Fruit fly (Drosophila melanogaster) whole organism, wandering third instar larva: ENCODE data around the gene CG16812.

Experiments used
- Abd-B ChIP-seq: fragments of >200 bp; optimal IDR thresholded peaks from 2 replicates; lab custom pipeline; 2017; ENCODE audit warnings: missing biosample characterization, missing genetic modification characterization
- CG9705 ChIP-seq: fragments of 200-800 bp; sonication (Bioruptor generic); optimal IDR thresholded peaks from 2 replicates; lab custom pipeline; 2018; ENCODE audit warnings: missing biosample characterization, mild to moderate bottlenecking, missing genetic modification characterization
- CrebA ChIP-seq: fragments of 200-800 bp; sonication (Bioruptor generic); optimal IDR thresholded peaks from 2 replicates; lab custom pipeline; 2016; ENCODE audit warnings: missing biosample characterization, mild to moderate bottlenecking, missing genetic modification characterization, borderline replicate concordance
- Dif ChIP-seq: fragments of 200-275, 200-300 bp; sonication (Bioruptor generic); optimal IDR thresholded peaks from 2 replicates; lab custom pipeline; 2018; ENCODE audit warnings: missing biosample characterization, missing genetic modification characterization; ENCODE audit not compliant: partially characterized antibody
- GATAd ChIP-seq: sonication (Bioruptor generic); optimal IDR thresholded peaks from 2 replicates; lab custom pipeline; 2016; ENCODE audit warnings: missing biosample characterization, missing genetic modification characterization
- HLH106 ChIP-seq: fragments of 200-800 bp; optimal IDR thresholded peaks from 3 replicates; lab custom pipeline; 2019; ENCODE audit warnings: missing biosample characterization, mild to moderate bottlenecking, missing genetic modification characterization, moderate library complexity
- Hr78 ChIP-seq: fragments of >200 bp; optimal IDR thresholded peaks from 2 replicates; lab custom pipeline; 2017; ENCODE audit warnings: missing biosample characterization, missing genetic modification characterization
- Hr83 ChIP-seq: fragments of 200-300 bp; sonication (Bioruptor generic); optimal IDR thresholded peaks from 2 replicates; lab custom pipeline; 2016; ENCODE audit warnings: missing biosample characterization, mild to moderate bottlenecking, missing genetic modification characterization, moderate library complexity; ENCODE audit not compliant: poor library complexity, severe bottlenecking
- Jra ChIP-seq: sonication (Bioruptor generic); optimal IDR thresholded peaks from 2 replicates; lab custom pipeline; 2016; ENCODE audit warnings: missing biosample characterization, missing genetic modification characterization
- Mio ChIP-seq: sonication (Bioruptor generic); optimal IDR thresholded peaks from 2 replicates; lab custom pipeline; 2016; ENCODE audit warnings: missing biosample characterization, missing genetic modification characterization
- OdsH ChIP-seq: fragments of 200-800 bp; sonication (Bioruptor generic); optimal IDR thresholded peaks from 2 replicates; lab custom pipeline; 2016; ENCODE audit warnings: missing biosample characterization, mild to moderate bottlenecking, missing genetic modification characterization
- Rel ChIP-seq, 2 experiments: fragments of 200-800 bp; sonication (Bioruptor generic) in 1 of 2; optimal IDR thresholded peaks; 2 replicates in 1 of 2; 3 replicates in 1 of 2; lab custom pipeline; 2016 to 2019; ENCODE audit warnings: mild to moderate bottlenecking in 2 of 2, missing biosample characterization in 2 of 2, missing genetic modification characterization in 2 of 2, moderate library complexity in 1 of 2
- br ChIP-seq: fragments of 200-800 bp; sonication (Bioruptor generic); optimal IDR thresholded peaks from 2 replicates; lab custom pipeline; 2016; ENCODE audit warnings: missing biosample characterization, missing genetic modification characterization
- brk ChIP-seq: fragments of 200-800 bp; sonication (Bioruptor generic); optimal IDR thresholded peaks from 2 replicates; lab custom pipeline; 2016; ENCODE audit warnings: missing biosample characterization, mild to moderate bottlenecking, missing genetic modification characterization
- dl ChIP-seq, 2 experiments: fragments of 175-275, 200-275 bp in 1 of 2; fragments of 200-275 bp in 1 of 2; sonication (Bioruptor generic); optimal IDR thresholded peaks; lab custom pipeline; 2018; ENCODE audit warnings: mild to moderate bottlenecking in 2 of 2, missing biosample characterization in 2 of 2, missing genetic modification characterization in 2 of 2, moderate library complexity in 2 of 2; ENCODE audit not compliant: partially characterized antibody in 2 of 2, insufficient read depth in 1 of 2
- dmrt93B ChIP-seq: fragments of 200-800 bp; sonication (Bioruptor generic); optimal IDR thresholded peaks from 2 replicates; lab custom pipeline; 2018; ENCODE audit warnings: missing biosample characterization, mild to moderate bottlenecking, missing genetic modification characterization
- dsf ChIP-seq: sonication (Bioruptor generic); optimal IDR thresholded peaks from 2 replicates; lab custom pipeline; 2016; ENCODE audit warnings: missing biosample characterization, missing genetic modification characterization, borderline replicate concordance
- ey ChIP-seq: fragments of 200-800 bp; sonication (Bioruptor generic); optimal IDR thresholded peaks from 2 replicates; lab custom pipeline; 2016; ENCODE audit warnings: missing biosample characterization, missing genetic modification characterization
- foxo ChIP-seq, 2 experiments: fragments of 200-800 bp; sonication (Bioruptor generic); optimal IDR thresholded peaks; 2 replicates in 1 of 2; 3 replicates in 1 of 2; lab custom pipeline; 2016 to 2017; ENCODE audit warnings: missing biosample characterization in 2 of 2, missing genetic modification characterization in 2 of 2
- h ChIP-seq: fragments of 200-800 bp; sonication (Bioruptor generic); optimal IDR thresholded peaks from 3 replicates; lab custom pipeline; 2016; ENCODE audit warnings: missing biosample characterization, mild to moderate bottlenecking, missing genetic modification characterization
- jim ChIP-seq: fragments of 175-275, 200-325 bp; sonication (Bioruptor generic); optimal IDR thresholded peaks from 2 replicates; lab custom pipeline; 2016; ENCODE audit warnings: missing biosample characterization, mild to moderate bottlenecking, missing genetic modification characterization
- pan ChIP-seq: fragments of >200 bp; optimal IDR thresholded peaks from 2 replicates; lab custom pipeline; 2017
- psq ChIP-seq: fragments of 200-800 bp; sonication (Bioruptor generic); optimal IDR thresholded peaks from 3 replicates; lab custom pipeline; 2017; ENCODE audit warnings: missing biosample characterization, mild to moderate bottlenecking, missing genetic modification characterization, moderate library complexity
- rgr ChIP-seq: fragments of 200-800 bp; sonication (Bioruptor generic); optimal IDR thresholded peaks from 3 replicates; lab custom pipeline; 2016; ENCODE audit warnings: missing biosample characterization, mild to moderate bottlenecking, missing genetic modification characterization
- sage ChIP-seq: fragments of 200-800 bp; sonication (Bioruptor generic); optimal IDR thresholded peaks from 2 replicates; lab custom pipeline; 2016; ENCODE audit warnings: missing biosample characterization, mild to moderate bottlenecking, missing genetic modification characterization
- sv ChIP-seq: fragments of 200-800 bp; sonication (Bioruptor generic); optimal IDR thresholded peaks from 3 replicates; lab custom pipeline; 2016; ENCODE audit warnings: missing biosample characterization, missing genetic modification characterization
- tai ChIP-seq: sonication (Bioruptor generic); optimal IDR thresholded peaks from 2 replicates; lab custom pipeline; 2016; ENCODE audit warnings: missing biosample characterization, missing genetic modification characterization
- usp ChIP-seq: fragments of >200 bp; optimal IDR thresholded peaks from 2 replicates; lab custom pipeline; 2017; ENCODE audit warnings: missing biosample characterization, missing genetic modification characterization

Gene CG16812

dm6 chr2L:13191052-13191678 lies 31.2 kb upstream of the CG16812 start:
- TF ChIP-seq usp (GFP tag; lab: Kevin White, UChicago) (no peak), foxo (GFP tag; optimal IDR thresholded peaks at IDR 0.05; lab: Kevin White, UChicago) (no peak), Mio (no peak), CG9705 (GFP tag; lab: Kevin White, UChicago) (no peak), GATAd (no peak), Hr78 (GFP tag; lab: Kevin White, UChicago) (no peak), brk (GFP tag; lab: Kevin White, UChicago) (no peak), br (GFP tag; lab: Kevin White, UChicago) (no peak), OdsH (GFP tag; lab: Kevin White, UChicago) (no peak), sv (no peak), tai (GFP tag; lab: Kevin White, UChicago) (no peak), dmrt93B (GFP tag; lab: Kevin White, UChicago) (no peak), jim (GFP tag; lab: Kevin White, UChicago) (no peak), rgr (GFP tag; lab: Kevin White, UChicago) (no peak), CrebA (GFP tag; lab: Kevin White, UChicago) (no peak), Jra (GFP tag; lab: Kevin White, UChicago) (no peak), dl (GFP tag; optimal IDR thresholded peaks at IDR 0.05; lab: Kevin White, UChicago; ENCODE audit: insufficient read depth in 1 of 2, partially characterized antibody in 2 of 2) (no peak), Hr83 (GFP tag; lab: Kevin White, UChicago) (no peak)

- TF ChIP-seq Rel (GFP tag; optimal IDR thresholded peaks at IDR 0.05; lab: Kevin White, UChicago) (no peak), Rel (tag; optimal IDR thresholded peaks at IDR 0.05; lab: Kevin White, UChicago) (peak; percentile 72), GATAd (peak; percentile 41), HLH106 (no peak), Abd-B (GFP tag; lab: Kevin White, UChicago) (no peak), CG9705 (GFP tag; lab: Kevin White, UChicago) (peak; percentile 58), ey (GFP tag; lab: Kevin White, UChicago) (peak; percentile 63), Hr83 (GFP tag; lab: Kevin White, UChicago) (peak; percentile 49), psq (peak; percentile 76), sv (peak; percentile 63), pan (lab: Kevin White, UChicago) (no peak), foxo (GFP tag; optimal IDR thresholded peaks at IDR 0.05; lab: Kevin White, UChicago) (peak in 1 of 2 experiments; percentile 88)
Observed at dm6 chr2L:13191894-13192293, 30.5 kb upstream of the CG16812 start, which contains the start of the genes CG16974 and Edem2. Gene CG16974 (minus strand): TSS chr2L:13191979. Gene Edem2 (plus strand): TSS chr2L:13192201.

dm6 chr2L:13195822-13196221 lies 26.6 kb upstream of the CG16812 start:
- TF ChIP-seq psq (no peak), h (GFP tag; lab: Kevin White, UChicago) (no peak), OdsH (GFP tag; lab: Kevin White, UChicago) (no peak), Dif (GFP tag; lab: Kevin White, UChicago) (no peak), GATAd (no peak), dsf (GFP tag; lab: Kevin White, UChicago) (no peak), dl (GFP tag; optimal IDR thresholded peaks at IDR 0.05; lab: Kevin White, UChicago; ENCODE audit: insufficient read depth in 1 of 2, partially characterized antibody in 2 of 2) (no peak), CrebA (GFP tag; lab: Kevin White, UChicago) (no peak), ey (GFP tag; lab: Kevin White, UChicago) (no peak), sage (GFP tag; lab: Kevin White, UChicago) (no peak), pan (lab: Kevin White, UChicago) (no peak)
- TF ChIP-seq, all 38 proteins: peak for 0

- TF ChIP-seq Rel (GFP tag; optimal IDR thresholded peaks at IDR 0.05; lab: Kevin White, UChicago) (no peak), Rel (tag; optimal IDR thresholded peaks at IDR 0.05; lab: Kevin White, UChicago) (peak; percentile 76), GATAd (no peak)
Observed at dm6 chr2L:13202960-13203436, 19.4 kb upstream of the CG16812 start, which contains the start of gene CG16972. Gene CG16972 (minus strand): TSS chr2L:13203295.
